Fruit fly (Drosophila melanogaster) whole organism, embryonic: ENCODE data around the gene CAH16.

Experiments
- B-H1 ChIP-seq: fragments of 200-800 bp; sonication (Bioruptor generic); IDR thresholded peaks from 3 replicates; pipeline ENCODE4 v1.3.6; 2022; ENCODE audit warnings: missing biosample characterization, missing genetic modification characterization
- CG10267 ChIP-seq: fragments of 200-800 bp; sonication (Bioruptor generic); optimal IDR thresholded peaks from 2 replicates; lab custom pipeline; 2018; ENCODE audit warnings: missing biosample characterization, mild to moderate bottlenecking, missing genetic modification characterization, moderate library complexity
- CG10274 ChIP-seq: fragments of 200-800 bp; sonication (Bioruptor generic); optimal IDR thresholded peaks from 3 replicates; lab custom pipeline; 2017; ENCODE audit warnings: missing biosample characterization, mild to moderate bottlenecking, missing genetic modification characterization
- CG12236 ChIP-seq: fragments of 200-800 bp; sonication (Bioruptor generic); optimal IDR thresholded peaks from 2 replicates; lab custom pipeline; 2016; ENCODE audit warnings: missing biosample characterization, missing genetic modification characterization
- CG13296 ChIP-seq: fragments of 200-800 bp; sonication (Bioruptor generic); optimal IDR thresholded peaks from 3 replicates; lab custom pipeline; 2018; ENCODE audit warnings: missing biosample characterization, mild to moderate bottlenecking, missing genetic modification characterization
- CG1792 ChIP-seq: fragments of 200-800 bp; sonication (Bioruptor generic); optimal IDR thresholded peaks from 2 replicates; lab custom pipeline; 2016; ENCODE audit warnings: missing biosample characterization, missing genetic modification characterization
- CG18011 ChIP-seq: fragments of 200-800 bp; sonication (Bioruptor generic); optimal IDR thresholded peaks from 2 replicates; lab custom pipeline; 2017; ENCODE audit warnings: missing biosample characterization, missing genetic modification characterization, mild to moderate bottlenecking, moderate library complexity, missing genotype
- CG18764 ChIP-seq: fragments of 200-800 bp; sonication (Bioruptor generic); optimal IDR thresholded peaks from 3 replicates; lab custom pipeline; 2016; ENCODE audit warnings: missing biosample characterization, missing genetic modification characterization
- CG2129 ChIP-seq: fragments of 200-800 bp; sonication (Bioruptor generic); IDR thresholded peaks from 2 replicates; pipeline ENCODE4 v1.3.6; 2022; ENCODE audit warnings: missing biosample characterization, missing genetic modification characterization; ENCODE audit not compliant: partially characterized antibody
- CG30020 ChIP-seq: fragments of 200-800 bp; optimal IDR thresholded peaks from 2 replicates; lab custom pipeline; 2019; ENCODE audit warnings: missing biosample characterization, mild to moderate bottlenecking, missing genetic modification characterization, moderate library complexity
- CG31388 ChIP-seq: fragments of 200-800 bp; sonication (Bioruptor generic); optimal IDR thresholded peaks from 2 replicates; lab custom pipeline; 2016; ENCODE audit warnings: missing biosample characterization, missing genetic modification characterization
- CG3726 ChIP-seq: fragments of 200-800 bp; sonication (Bioruptor generic); IDR thresholded peaks from 3 replicates; pipeline ENCODE4, ENCODE4 v1.3.6; 2022; ENCODE audit warnings: missing biosample characterization, missing genetic modification characterization
- CG7839 ChIP-seq: fragments of 200-800 bp; sonication (Bioruptor generic); optimal IDR thresholded peaks from 3 replicates; lab custom pipeline; 2018; ENCODE audit warnings: missing biosample characterization, mild to moderate bottlenecking, missing genetic modification characterization, moderate library complexity
- CG8388 ChIP-seq: fragments of 200-800 bp; sonication (Bioruptor generic); optimal IDR thresholded peaks from 2 replicates; lab custom pipeline; 2019; ENCODE audit warnings: missing biosample characterization, mild to moderate bottlenecking, missing genetic modification characterization, moderate library complexity
- CG9437 ChIP-seq: fragments of 200-800 bp; sonication (Bioruptor generic); optimal IDR thresholded peaks from 2 replicates; lab custom pipeline; 2018; ENCODE audit warnings: missing biosample characterization, mild to moderate bottlenecking, missing genetic modification characterization
- CG9932 ChIP-seq: fragments of 200-800 bp; sonication (Bioruptor generic); IDR thresholded peaks from 2 replicates; pipeline ENCODE4 v1.3.6; 2022; ENCODE audit warnings: missing biosample characterization, missing genetic modification characterization
- CrebB ChIP-seq: fragments of 200-800 bp; sonication (Bioruptor generic); optimal IDR thresholded peaks from 3 replicates; lab custom pipeline; 2018; ENCODE audit warnings: missing biosample characterization, mild to moderate bottlenecking, missing genetic modification characterization
- Dad ChIP-seq: fragments of 200-800 bp; sonication (Bioruptor generic); optimal IDR thresholded peaks from 3 replicates; lab custom pipeline; 2016; ENCODE audit warnings: missing biosample characterization, missing genetic modification characterization
- ERR ChIP-seq: fragments of 200-800 bp; sonication (Bioruptor generic); optimal IDR thresholded peaks from 2 replicates; lab custom pipeline; 2016; ENCODE audit warnings: missing biosample characterization, missing genetic modification characterization
- Gug ChIP-seq: fragments of 200-800 bp; sonication (Bioruptor generic); IDR thresholded peaks from 4 replicates; pipeline ENCODE4 v1.3.6; 2022; ENCODE audit warnings: missing biosample characterization, missing genetic modification characterization
- Jarid2 ChIP-seq: fragments of 200-800 bp; sonication (Bioruptor generic); optimal IDR thresholded peaks from 3 replicates; lab custom pipeline; 2017; ENCODE audit warnings: mild to moderate bottlenecking, missing biosample characterization, missing genetic modification reagents, missing genetic modification characterization
- Lhr ChIP-seq: fragments of 200-800 bp; sonication (Bioruptor generic); optimal IDR thresholded peaks from 3 replicates; lab custom pipeline; 2017; ENCODE audit warnings: mild to moderate bottlenecking, missing biosample characterization, missing genetic modification reagents, missing genetic modification characterization
- Lpt ChIP-seq: fragments of >200 bp; optimal IDR thresholded peaks from 2 replicates; lab custom pipeline; 2018; ENCODE audit warnings: missing biosample characterization, missing genetic modification characterization
- Mad ChIP-seq: fragments of 200-800 bp; sonication (Bioruptor generic); optimal IDR thresholded peaks from 2 replicates; lab custom pipeline; 2016; ENCODE audit warnings: missing biosample characterization, missing genetic modification characterization
- NfI ChIP-seq: fragments of 200-800 bp; sonication (Bioruptor generic); optimal IDR thresholded peaks from 3 replicates; lab custom pipeline; 2018; ENCODE audit warnings: missing biosample characterization, mild to moderate bottlenecking, missing genetic modification characterization, moderate library complexity
- Opbp ChIP-seq: fragments of 200-800 bp; sonication (Bioruptor generic); IDR thresholded peaks from 3 replicates; pipeline ENCODE4 v1.3.6; 2022; ENCODE audit warnings: missing biosample characterization, missing genetic modification characterization; ENCODE audit not compliant: partially characterized antibody
- PHDP ChIP-seq: fragments of 200-800 bp; sonication (Bioruptor generic); optimal IDR thresholded peaks from 3 replicates; lab custom pipeline; 2018; ENCODE audit warnings: missing biosample characterization, mild to moderate bottlenecking, missing genetic modification characterization, moderate library complexity
- Sin3A ChIP-seq: fragments of >200 bp; optimal IDR thresholded peaks from 2 replicates; lab custom pipeline; 2018
- Ssrp ChIP-seq: fragments of 200-800 bp; sonication (Bioruptor generic); optimal IDR thresholded peaks from 2 replicates; lab custom pipeline; 2018; ENCODE audit warnings: missing biosample characterization, mild to moderate bottlenecking, missing genetic modification characterization, moderate library complexity
- caup ChIP-seq: fragments of 200-800 bp; sonication (Bioruptor generic); optimal IDR thresholded peaks from 3 replicates; lab custom pipeline; 2017; ENCODE audit warnings: missing biosample characterization, mild to moderate bottlenecking, missing genetic modification characterization, moderate library complexity; ENCODE audit not compliant: severe bottlenecking
- ci ChIP-seq: fragments of 200-800 bp; sonication (Bioruptor generic); IDR thresholded peaks from 3 replicates; pipeline ENCODE4 v1.3.6; 2022; ENCODE audit warnings: missing biosample characterization, missing genetic modification characterization
- dm ChIP-seq: fragments of 200-800 bp; sonication (Bioruptor generic); optimal IDR thresholded peaks from 3 replicates; lab custom pipeline; 2016; ENCODE audit warnings: missing biosample characterization, missing genetic modification characterization
- dmrt11E ChIP-seq: fragments of 200-800 bp; sonication (Bioruptor generic); optimal IDR thresholded peaks from 3 replicates; lab custom pipeline; 2018; ENCODE audit warnings: missing biosample characterization, mild to moderate bottlenecking, missing genetic modification characterization, moderate library complexity
- dmrt99B ChIP-seq: fragments of 200-800 bp; sonication (Bioruptor generic); optimal IDR thresholded peaks from 2 replicates; lab custom pipeline; 2018; ENCODE audit warnings: missing biosample characterization, mild to moderate bottlenecking, missing genetic modification characterization, moderate library complexity
- exex ChIP-seq: fragments of 200-800 bp; sonication (Bioruptor generic); optimal IDR thresholded peaks from 4 replicates; lab custom pipeline; 2018; ENCODE audit warnings: missing biosample characterization, mild to moderate bottlenecking, missing genetic modification characterization, moderate library complexity
- gcm2 ChIP-seq: fragments of 200-800 bp; sonication (Bioruptor generic); optimal IDR thresholded peaks from 2 replicates; lab custom pipeline; 2016; ENCODE audit warnings: missing biosample characterization, missing genetic modification characterization
- ham ChIP-seq: fragments of 200-800 bp; sonication (Bioruptor generic); IDR thresholded peaks from 2 replicates; pipeline ENCODE4 v1.3.6; 2022; ENCODE audit warnings: missing biosample characterization, missing genetic modification characterization
- inv ChIP-seq: fragments of 200-800 bp; sonication (Bioruptor generic); IDR thresholded peaks from 2 replicates; pipeline ENCODE4 v1.3.6; 2022; ENCODE audit warnings: missing biosample characterization, missing genetic modification characterization; ENCODE audit not compliant: partially characterized antibody
- nau ChIP-seq: fragments of 200-800 bp; sonication (Bioruptor generic); optimal IDR thresholded peaks from 3 replicates; lab custom pipeline; 2017; ENCODE audit warnings: missing biosample characterization, mild to moderate bottlenecking, missing genetic modification characterization, missing genetic modification reagents
- p53 ChIP-seq: fragments of 200-800 bp; sonication (Bioruptor generic); optimal IDR thresholded peaks from 2 replicates; lab custom pipeline; 2016; ENCODE audit warnings: missing biosample characterization, missing genetic modification characterization
- pfk ChIP-seq: fragments of 200-800 bp; sonication (Bioruptor generic); optimal IDR thresholded peaks from 2 replicates; lab custom pipeline; 2018; ENCODE audit warnings: missing biosample characterization, mild to moderate bottlenecking, missing genetic modification characterization, moderate library complexity
- psq ChIP-seq: fragments of 200-800 bp; sonication (Bioruptor generic); optimal IDR thresholded peaks from 2 replicates; lab custom pipeline; 2017; ENCODE audit warnings: missing biosample characterization, missing genetic modification characterization
- pum ChIP-seq: fragments of 200-800 bp; sonication (Bioruptor generic); optimal IDR thresholded peaks from 2 replicates; lab custom pipeline; 2016; ENCODE audit warnings: missing biosample characterization, missing genetic modification characterization
- row ChIP-seq: fragments of 200-800 bp; sonication (Bioruptor generic); IDR thresholded peaks from 3 replicates; pipeline ENCODE4 v1.3.6; 2022; ENCODE audit warnings: missing biosample characterization, missing genetic modification characterization
- sc ChIP-seq, 3 experiments: fragments of >200 bp in 2 of 3; fragments of 200-800 bp in 1 of 3; sonication (Bioruptor generic) in 1 of 3; optimal IDR thresholded peaks; 2 replicates in 2 of 3; 3 replicates in 1 of 3; lab custom pipeline; 2017; ENCODE audit warnings: mild to moderate bottlenecking in 1 of 3, missing biosample characterization in 1 of 3, missing genetic modification characterization in 1 of 3, missing genetic modification reagents in 1 of 3
- sd ChIP-seq: fragments of 200-800 bp; sonication (Bioruptor generic); optimal IDR thresholded peaks from 3 replicates; lab custom pipeline; 2018; ENCODE audit warnings: missing biosample characterization, mild to moderate bottlenecking, missing genetic modification characterization, moderate library complexity
- shn ChIP-seq: fragments of 200-800 bp; sonication (Bioruptor generic); optimal IDR thresholded peaks from 3 replicates; lab custom pipeline; 2016; ENCODE audit warnings: missing biosample characterization, missing genetic modification characterization
- wdn ChIP-seq: fragments of 200-800 bp; sonication (Bioruptor generic); IDR thresholded peaks from 2 replicates; pipeline ENCODE4 v1.3.6; 2022; ENCODE audit warnings: missing biosample characterization, missing genetic modification characterization
- zfh1 ChIP-seq: fragments of 200-800 bp; sonication (Bioruptor generic); IDR thresholded peaks from 3 replicates; pipeline ENCODE4 v1.3.6; 2022; ENCODE audit warnings: missing biosample characterization, missing genetic modification characterization

CAH16 gene

dm6 chr3R:31222125-31222889 is 37.7 kb upstream of the CAH16 start (continued):
- TF ChIP-seq nau (GFP tag; lab: Kevin White, UChicago), result peak; percentile 77
- peak; percentile 85 for TF ChIP-seq dmrt11E
- peak; percentile 29 for TF ChIP-seq gcm2 (GFP tag; lab: Kevin White, UChicago)
- no peak for TF ChIP-seq ci (GFP tag; lab: Robert Waterston, UW)
- TF ChIP-seq NfI (GFP tag; lab: Kevin White, UChicago), result peak; percentile 83
- TF ChIP-seq CG13296 (GFP tag; lab: Kevin White, UChicago), result peak; percentile 78
- TF ChIP-seq CG2129 (GFP tag; lab: Robert Waterston, UW), result no peak
- TF ChIP-seq Dad (GFP tag; lab: Kevin White, UChicago), result peak; percentile 72
- peak; percentile 92 for TF ChIP-seq CG7839 (tag; lab: Kevin White, UChicago)
- no peak for TF ChIP-seq Lpt (GFP tag; lab: Kevin White, UChicago)
- peak; percentile 54 for TF ChIP-seq Lhr (GFP tag; lab: Kevin White, UChicago)
- TF ChIP-seq Sin3A (lab: Kevin White, UChicago), result no peak
- TF ChIP-seq pfk (GFP tag; lab: Kevin White, UChicago), result no peak
- peak; percentile 63 for TF ChIP-seq CG10274 (GFP tag; lab: Kevin White, UChicago)
- peak; percentile 73 for TF ChIP-seq CG9437
- TF ChIP-seq CG31388 (GFP tag; lab: Kevin White, UChicago), result peak; percentile 21
- no peak for TF ChIP-seq sc (optimal IDR thresholded peaks at IDR 0.05; lab: Kevin White, UChicago)
- peak; percentile 78 for TF ChIP-seq sc (GFP tag; optimal IDR thresholded peaks at IDR 0.05; lab: Kevin White, UChicago)
- TF ChIP-seq CG3726 (GFP tag; lab: Robert Waterston, UW), result no peak
- TF ChIP-seq CrebB (tag; lab: Kevin White, UChicago), result peak; percentile 76
- no peak for TF ChIP-seq row (GFP tag; lab: Robert Waterston, UW)
- TF ChIP-seq Jarid2 (GFP tag; lab: Kevin White, UChicago), result peak; percentile 12
- TF ChIP-seq CG10267 (tag; lab: Kevin White, UChicago), result peak; percentile 75
- no peak for TF ChIP-seq B-H1 (GFP tag; lab: Robert Waterston, UW)
- peak; percentile 89 for TF ChIP-seq dmrt99B (tag; lab: Kevin White, UChicago)
- peak; percentile 37 for TF ChIP-seq p53 (GFP tag; lab: Kevin White, UChicago)
- TF ChIP-seq ERR (GFP tag; lab: Kevin White, UChicago), result peak; percentile 75
- TF ChIP-seq CG12236 (GFP tag; lab: Kevin White, UChicago), result peak; percentile 55
- peak; percentile 82 for TF ChIP-seq CG8388 (GFP tag; lab: Kevin White, UChicago)
- peak; percentile 63 for TF ChIP-seq CG18011 (GFP tag; lab: Kevin White, UChicago)
- peak; percentile 71 for TF ChIP-seq CG18764 (GFP tag; lab: Kevin White, UChicago)
- no peak for TF ChIP-seq CG9932 (GFP tag; lab: Robert Waterston, UW)
- no peak for TF ChIP-seq wdn (GFP tag; lab: Robert Waterston, UW)
- TF ChIP-seq caup (GFP tag; lab: Kevin White, UChicago), result peak; percentile 89
- peak; percentile 62 for TF ChIP-seq CG30020
- no peak for TF ChIP-seq psq (GFP tag; lab: Kevin White, UChicago)
- peak; percentile 58; the same call in 3 of the 4 replicates for TF ChIP-seq Gug (GFP tag; lab: Robert Waterston, UW)
- peak; percentile 85 for TF ChIP-seq shn (GFP tag; lab: Kevin White, UChicago)
- TF ChIP-seq CG1792, result peak; percentile 65
- no peak for TF ChIP-seq inv (GFP tag; lab: Robert Waterston, UW)
- TF ChIP-seq Ssrp (tag; lab: Kevin White, UChicago), result peak; percentile 82
- TF ChIP-seq exex (tag; lab: Kevin White, UChicago), result peak; percentile 67
- TF ChIP-seq ham (GFP tag; lab: Robert Waterston, UW), result no peak
- TF ChIP-seq Opbp (GFP tag; lab: Robert Waterston, UW), result no peak
- peak; percentile 48 for TF ChIP-seq sd (tag; lab: Kevin White, UChicago)
- peak; percentile 40 for TF ChIP-seq dm
- peak; percentile 65 for TF ChIP-seq Mad
- TF ChIP-seq zfh1 (GFP tag; lab: Robert Waterston, UW), result no peak
- TF ChIP-seq PHDP (tag; lab: Kevin White, UChicago), result peak; percentile 88
- peak; percentile 83 for TF ChIP-seq pum (GFP tag; lab: Kevin White, UChicago)
